Fruit fly (Drosophila melanogaster): ENCODE data around the gene CG33673.

The CG33673 gene

DNA sequence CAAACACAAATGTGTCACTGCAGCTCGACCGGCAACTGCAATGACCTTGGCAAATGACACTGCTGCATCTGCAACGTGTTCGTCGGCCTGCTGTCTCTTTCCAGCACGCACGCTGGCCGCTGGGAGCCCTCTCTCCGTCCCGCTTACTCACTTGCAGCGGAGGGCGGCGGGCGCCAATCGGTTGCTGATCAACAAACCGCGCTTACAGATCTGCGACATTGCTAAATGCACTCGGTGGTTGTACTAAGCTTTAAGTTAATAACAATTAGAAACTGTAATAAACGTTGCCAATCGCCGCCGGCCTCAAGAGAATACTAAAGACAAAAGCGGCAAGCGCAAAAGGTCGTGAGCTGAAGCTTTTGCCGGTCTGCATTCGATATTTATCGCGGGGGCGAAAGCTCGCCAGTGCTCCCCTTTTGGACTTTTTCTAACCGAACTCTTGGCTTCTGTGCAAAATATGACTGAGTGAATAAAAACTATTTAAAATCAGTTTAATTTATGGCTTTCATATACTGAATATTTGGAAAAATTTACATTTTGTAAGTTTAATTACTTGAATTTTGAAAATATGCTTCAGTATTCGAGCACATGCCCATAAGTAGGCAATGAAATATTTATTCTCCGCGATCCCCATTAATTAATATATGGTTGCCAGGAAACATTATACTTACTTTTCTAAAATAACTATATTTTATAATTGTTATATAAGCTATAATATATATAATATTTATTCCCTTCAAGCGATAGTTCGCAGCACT is 41.1 kb upstream of the CG33673 start, which contains the start of gene Got2:
TSS of gene Got2 (minus strand) at position 325 of the 758 bp plus-strand sequence.
- peak; percentile 9 for TF ChIP-seq GATAd (GFP tag; optimal IDR thresholded peaks at IDR 0.05)
- no peak for TF ChIP-seq jim (GFP tag; optimal IDR thresholded peaks at IDR 0.05)
- no peak for TF ChIP-seq dmrt93B (GFP tag; optimal IDR thresholded peaks at IDR 0.05)
- no peak for TF ChIP-seq Hnf4 (GFP tag; optimal IDR thresholded peaks at IDR 0.05)
- TF ChIP-seq usp (GFP tag; optimal IDR thresholded peaks at IDR 0.05), result no peak
- peak; percentile 26 for TF ChIP-seq psq (GFP tag; optimal IDR thresholded peaks at IDR 0.05)
- TF ChIP-seq tai (GFP tag; optimal IDR thresholded peaks at IDR 0.05), result no peak
- TF ChIP-seq foxo (GFP tag; optimal IDR thresholded peaks at IDR 0.05), result peak in 1 of 2 experiments; percentile 35
- peak; percentile 27 for TF ChIP-seq fru (GFP tag; optimal IDR thresholded peaks at IDR 0.05)
- no peak for TF ChIP-seq Vsx2 (GFP tag; optimal IDR thresholded peaks at IDR 0.05; ENCODE audit: partially characterized antibody)
- peak; percentile 14 for TF ChIP-seq Dif (GFP tag; optimal IDR thresholded peaks at IDR 0.05; ENCODE audit: partially characterized antibody)
- peak; percentile 34 for TF ChIP-seq OdsH (GFP tag; optimal IDR thresholded peaks at IDR 0.05)
- TF ChIP-seq brk (GFP tag; optimal IDR thresholded peaks at IDR 0.05), result no peak
- TF ChIP-seq Dfd (GFP tag; optimal IDR thresholded peaks at IDR 0.05), result no peak
- TF ChIP-seq sage (GFP tag; optimal IDR thresholded peaks at IDR 0.05), result peak; percentile 31
- TF ChIP-seq Rel (GFP tag; optimal IDR thresholded peaks at IDR 0.05), result no peak
- TF ChIP-seq Rel (tag; optimal IDR thresholded peaks at IDR 0.05), result peak; percentile 26
- TF ChIP-seq br (GFP tag; optimal IDR thresholded peaks at IDR 0.05), result no peak
- TF ChIP-seq Jra (GFP tag; optimal IDR thresholded peaks at IDR 0.05), result no peak
- no peak for TF ChIP-seq Sp1 (GFP tag; optimal IDR thresholded peaks at IDR 0.05)
- TF ChIP-seq woc (GFP tag; optimal IDR thresholded peaks at IDR 0.05), result peak; percentile 65
- TF ChIP-seq lola (GFP tag; optimal IDR thresholded peaks at IDR 0.05), result no peak
- TF ChIP-seq CG9705 (GFP tag; optimal IDR thresholded peaks at IDR 0.05), result no peak
- no peak for TF ChIP-seq Mio (GFP tag; optimal IDR thresholded peaks at IDR 0.05)
- no peak for TF ChIP-seq dsf (GFP tag; optimal IDR thresholded peaks at IDR 0.05; ENCODE audit: borderline replicate concordance)
- no peak for TF ChIP-seq CrebA (GFP tag; optimal IDR thresholded peaks at IDR 0.05; ENCODE audit: borderline replicate concordance)
- TF ChIP-seq Hr83 (GFP tag; optimal IDR thresholded peaks at IDR 0.05; ENCODE audit: poor library complexity, severe bottlenecking), result peak; percentile 53
- peak; percentile 17 for TF ChIP-seq HLH106 (tag; optimal IDR thresholded peaks at IDR 0.05)
- no peak for TF ChIP-seq sv (GFP tag; optimal IDR thresholded peaks at IDR 0.05)
- TF ChIP-seq CG32264 (GFP tag; optimal IDR thresholded peaks at IDR 0.05), result no peak
- no peak for TF ChIP-seq h (GFP tag; optimal IDR thresholded peaks at IDR 0.05)
- TF ChIP-seq Myc (optimal IDR thresholded peaks at IDR 0.05), result peak; percentile 94

dm6 chr2L:1986343-1987280 is 40.1 kb upstream of the CG33673 start:
- TF ChIP-seq br (GFP tag; optimal IDR thresholded peaks at IDR 0.05), result peak; percentile 74
- no peak for TF ChIP-seq CG32264 (GFP tag; optimal IDR thresholded peaks at IDR 0.05)
- peak; percentile 16 for TF ChIP-seq psq (GFP tag; optimal IDR thresholded peaks at IDR 0.05)
- no peak for TF ChIP-seq GATAd (GFP tag; optimal IDR thresholded peaks at IDR 0.05)
- TF ChIP-seq dmrt93B (GFP tag; optimal IDR thresholded peaks at IDR 0.05), result peak; percentile 19
- TF ChIP-seq h (GFP tag; optimal IDR thresholded peaks at IDR 0.05), result peak; percentile 79
- TF ChIP-seq CrebA (GFP tag; optimal IDR thresholded peaks at IDR 0.05; ENCODE audit: borderline replicate concordance), result no peak
- TF ChIP-seq HLH106 (tag; optimal IDR thresholded peaks at IDR 0.05), result peak; percentile 61
- no peak for TF ChIP-seq Jra (GFP tag; optimal IDR thresholded peaks at IDR 0.05)
- peak; percentile 59 for TF ChIP-seq ey (GFP tag; optimal IDR thresholded peaks at IDR 0.05)
- TF ChIP-seq Hr83 (GFP tag; optimal IDR thresholded peaks at IDR 0.05; ENCODE audit: poor library complexity, severe bottlenecking), result peak; percentile 63
- TF ChIP-seq Myc (optimal IDR thresholded peaks at IDR 0.05), result no peak
- no peak for TF ChIP-seq Vsx2 (GFP tag; optimal IDR thresholded peaks at IDR 0.05; ENCODE audit: partially characterized antibody)
- TF ChIP-seq foxo (GFP tag; optimal IDR thresholded peaks at IDR 0.05), result peak in 1 of 2 experiments; percentile 78
- peak; percentile 69 for TF ChIP-seq Sp1 (GFP tag; optimal IDR thresholded peaks at IDR 0.05)
- peak; percentile 62 for TF ChIP-seq Mio (GFP tag; optimal IDR thresholded peaks at IDR 0.05)
- no peak for TF ChIP-seq sage (GFP tag; optimal IDR thresholded peaks at IDR 0.05)
- TF ChIP-seq dsf (GFP tag; optimal IDR thresholded peaks at IDR 0.05; ENCODE audit: borderline replicate concordance), result no peak
- TF ChIP-seq fru (GFP tag; optimal IDR thresholded peaks at IDR 0.05), result peak; percentile 78
- TF ChIP-seq rgr (GFP tag; optimal IDR thresholded peaks at IDR 0.05), result peak; percentile 70
- TF ChIP-seq sv (GFP tag; optimal IDR thresholded peaks at IDR 0.05), result peak; percentile 34
- peak; percentile 27 for TF ChIP-seq CG9705 (GFP tag; optimal IDR thresholded peaks at IDR 0.05)
- peak; percentile 72 for TF ChIP-seq woc (GFP tag; optimal IDR thresholded peaks at IDR 0.05)
- TF ChIP-seq Rel (GFP tag; optimal IDR thresholded peaks at IDR 0.05), result no peak
- TF ChIP-seq Rel (tag; optimal IDR thresholded peaks at IDR 0.05), result peak; percentile 61
- TF ChIP-seq Hr78 (GFP tag; optimal IDR thresholded peaks at IDR 0.05), result no peak
- TF ChIP-seq Dif (GFP tag; optimal IDR thresholded peaks at IDR 0.05; ENCODE audit: partially characterized antibody), result no peak
- peak; percentile 67 for TF ChIP-seq OdsH (GFP tag; optimal IDR thresholded peaks at IDR 0.05)
